Worm (Caenorhabditis elegans) whole organism, L4 larva: Measurements from ENCODE around the gene cest-4.

Experiments used
- F10B5.3 ChIP-seq: sonication (generic microtip); optimal IDR thresholded peaks from 2 replicates; lab custom pipeline; 2016; ENCODE audit warnings: mild to moderate bottlenecking, missing genetic modification characterization, missing compliant biosample characterization
- F26F4.8 ChIP-seq: fragments of 200-800 bp; sonication (Bioruptor generic); conservative IDR thresholded peaks from 2 replicates; pipeline ENCODE4 v1.3.6; 2022; ENCODE audit warnings: missing genetic modification characterization, missing compliant biosample characterization
- F37D6.2 ChIP-seq: sonication (generic microtip); optimal IDR thresholded peaks from 2 replicates; lab custom pipeline; 2016; ENCODE audit warnings: mild to moderate bottlenecking, missing genetic modification characterization, missing compliant biosample characterization
- F44E2.7 ChIP-seq: fragments of 200-800 bp; sonication (Bioruptor generic); IDR thresholded peaks from 2 replicates; pipeline ENCODE4 v2.1.2; 2022; ENCODE audit warnings: missing genetic modification characterization, missing compliant biosample characterization
- F49E8.2 ChIP-seq: sonication (generic microtip); optimal IDR thresholded peaks from 2 replicates; lab custom pipeline; 2016; ENCODE audit warnings: missing compliant biosample characterization, mild to moderate bottlenecking, missing genetic modification characterization, borderline replicate concordance
- Y75B8A.6 ChIP-seq: fragments of 200-800 bp; sonication (Bioruptor generic); IDR thresholded peaks from 2 replicates; pipeline ENCODE4 v1.3.6; 2022; ENCODE audit warnings: missing genetic modification reagents, missing genetic modification characterization, missing compliant biosample characterization
- ZK337.2 ChIP-seq: fragments of 200-800 bp; sonication (Bioruptor generic); IDR thresholded peaks from 2 replicates; pipeline ENCODE4 v1.3.6; 2022; ENCODE audit warnings: missing genetic modification reagents, missing genetic modification characterization, missing compliant biosample characterization
- ZK546.5 ChIP-seq, 2 experiments: sonication (generic microtip); optimal IDR thresholded peaks; 2 replicates each; lab custom pipeline; 2017; ENCODE audit warnings: missing biosample characterization in 2 of 2, missing genetic modification characterization in 2 of 2
- aha-1 ChIP-seq: fragments of 150-350 bp; peaks from one replicate; lab custom pipeline; 2014; ENCODE audit warnings: missing biosample characterization, missing genetic modification characterization
- ceh-20 ChIP-seq: fragments of 200-800 bp; sonication (Bioruptor generic); IDR thresholded peaks from 2 replicates; pipeline ENCODE4 v1.3.6; 2022; ENCODE audit warnings: missing genetic modification reagents, missing genetic modification characterization, missing compliant biosample characterization
- ceh-32 ChIP-seq: sonication (generic microtip); optimal IDR thresholded peaks from 2 replicates; lab custom pipeline; 2016; ENCODE audit warnings: mild to moderate bottlenecking, missing genetic modification characterization, missing compliant biosample characterization; ENCODE audit not compliant: poor library complexity
- ceh-62 ChIP-seq: sonication (generic microtip); optimal IDR thresholded peaks from 2 replicates; lab custom pipeline; 2017; ENCODE audit warnings: missing biosample characterization, missing genetic modification characterization
- ceh-82 ChIP-seq: sonication (generic microtip); optimal IDR thresholded peaks from 2 replicates; lab custom pipeline; 2017; ENCODE audit warnings: missing biosample characterization, missing genetic modification characterization
- ces-1 ChIP-seq: fragments of 150-350 bp; sonication (generic microtip); optimal IDR thresholded peaks from 4 replicates; lab custom pipeline; 2014; ENCODE audit warnings: missing biosample characterization, missing genetic modification reagents, missing genetic modification characterization
- cey-2 ChIP-seq: sonication (generic microtip); optimal IDR thresholded peaks from 3 replicates; lab custom pipeline; 2017; ENCODE audit warnings: missing genetic modification characterization, mild to moderate bottlenecking, missing compliant biosample characterization, antibody characterized with exemption, borderline replicate concordance; ENCODE audit not compliant: insufficient read depth
- daf-12 ChIP-seq: fragments of 150-350 bp; optimal IDR thresholded peaks from 2 replicates; lab custom pipeline; 2014; ENCODE audit warnings: missing biosample characterization, missing genetic modification reagents, missing genetic modification characterization
- daf-19 ChIP-seq: fragments of 200-800 bp; sonication (Bioruptor generic); conservative IDR thresholded peaks from 2 replicates; pipeline ENCODE4 v1.3.6; 2022; ENCODE audit warnings: missing genetic modification characterization, missing compliant biosample characterization
- dpl-1 ChIP-seq: fragments of 150-350 bp; optimal IDR thresholded peaks from 2 replicates; lab custom pipeline; 2014; ENCODE audit warnings: missing biosample characterization, missing genetic modification reagents, missing genetic modification characterization
- egl-27 ChIP-seq: sonication (generic microtip); optimal IDR thresholded peaks from 3 replicates; lab custom pipeline; 2017; ENCODE audit warnings: missing biosample characterization, missing genetic modification reagents, missing genetic modification characterization
- fkh-10 ChIP-seq: fragments of 150-350 bp; optimal IDR thresholded peaks from 2 replicates; lab custom pipeline; 2014; ENCODE audit warnings: missing biosample characterization, missing genetic modification reagents, missing genetic modification characterization
- hlh-11 ChIP-seq: fragments of 200-800 bp; sonication (Bioruptor generic); optimal IDR thresholded peaks from 2 replicates; lab custom pipeline; 2018; ENCODE audit warnings: mild to moderate bottlenecking, missing genetic modification characterization, missing compliant biosample characterization
- hlh-30 ChIP-seq: sonication (generic microtip); optimal IDR thresholded peaks from 2 replicates; lab custom pipeline; 2017; ENCODE audit warnings: antibody characterized with exemption, mild to moderate bottlenecking, missing genetic modification characterization, missing compliant biosample characterization; ENCODE audit not compliant: insufficient read depth
- hmg-1.1 ChIP-seq: fragments of 200-800 bp; sonication (Bioruptor generic); IDR thresholded peaks from 2 replicates; pipeline ENCODE4 v1.3.6; 2022; ENCODE audit warnings: missing genetic modification reagents, missing genetic modification characterization, missing compliant biosample characterization
- jun-1 ChIP-seq: fragments of 150-350 bp; optimal IDR thresholded peaks from 2 replicates; lab custom pipeline; 2014; ENCODE audit warnings: missing biosample characterization, missing genetic modification reagents, missing genetic modification characterization
- lim-7 ChIP-seq: fragments of 200-800 bp; sonication (Bioruptor generic); IDR thresholded peaks from 2 replicates; pipeline ENCODE4 v1.3.6; 2022; ENCODE audit warnings: missing genetic modification characterization, missing compliant biosample characterization
- lin-13 ChIP-seq: fragments of 150-350 bp; optimal IDR thresholded peaks from 2 replicates; lab custom pipeline; 2014; ENCODE audit warnings: missing biosample characterization, missing genetic modification reagents, missing genetic modification characterization
- lin-15B ChIP-seq: fragments of 150-350 bp; sonication (generic microtip); optimal IDR thresholded peaks from 3 replicates; lab custom pipeline; 2014; ENCODE audit warnings: missing biosample characterization, missing genetic modification characterization
- lin-39 ChIP-seq: fragments of 150-350 bp; optimal IDR thresholded peaks from 2 replicates; lab custom pipeline; 2014; ENCODE audit warnings: missing biosample characterization, missing genetic modification reagents, missing genetic modification characterization
- lir-3 ChIP-seq: sonication (generic microtip); optimal IDR thresholded peaks from 2 replicates; lab custom pipeline; 2016; ENCODE audit warnings: mild to moderate bottlenecking, missing genetic modification characterization, missing compliant biosample characterization
- madf-5 ChIP-seq, 2 experiments: fragments of 200-800 bp; sonication (Bioruptor generic); IDR thresholded peaks; 2 replicates each; pipeline ENCODE4 v1.3.6; 2022; ENCODE audit warnings: missing compliant biosample characterization in 2 of 2, missing genetic modification characterization in 2 of 2
- madf-9 ChIP-seq: fragments of 200-800 bp; sonication (Bioruptor generic); conservative IDR thresholded peaks from 2 replicates; pipeline ENCODE4 v1.3.6; 2022; ENCODE audit warnings: missing genetic modification reagents, missing genetic modification characterization, missing compliant biosample characterization
- mdt-29 ChIP-seq: fragments of 200-800 bp; sonication (Bioruptor generic); IDR thresholded peaks from 2 replicates; pipeline ENCODE4 v1.3.6; 2022; ENCODE audit warnings: missing genetic modification reagents, missing genetic modification characterization, missing compliant biosample characterization
- mes-2 ChIP-seq: sonication (generic microtip); optimal IDR thresholded peaks from 2 replicates; lab custom pipeline; 2016; ENCODE audit warnings: missing genotype, mild to moderate bottlenecking, missing genetic modification characterization, missing compliant biosample characterization; ENCODE audit not compliant: poor library complexity, severe bottlenecking
- mxl-2 ChIP-seq: fragments of 200-800 bp; sonication (Bioruptor generic); conservative IDR thresholded peaks from 2 replicates; pipeline ENCODE4 v1.3.6; 2022; ENCODE audit warnings: missing genetic modification reagents, missing genetic modification characterization, missing compliant biosample characterization
- nhr-10 ChIP-seq: fragments of 150-350 bp; optimal IDR thresholded peaks from 2 replicates; lab custom pipeline; 2014; ENCODE audit warnings: missing biosample characterization, missing genetic modification characterization
- nhr-102 ChIP-seq: sonication (generic microtip); optimal IDR thresholded peaks from 2 replicates; lab custom pipeline; 2016; ENCODE audit warnings: mild to moderate bottlenecking, missing genetic modification characterization, moderate library complexity, missing compliant biosample characterization
- nhr-42 ChIP-seq: fragments of 200-800 bp; sonication (Bioruptor generic); IDR thresholded peaks from 2 replicates; pipeline ENCODE4 v1.3.6; 2022; ENCODE audit warnings: missing genetic modification characterization, missing compliant biosample characterization
- php-3 ChIP-seq: fragments of 200-800 bp; sonication (Bioruptor generic); IDR thresholded peaks from 2 replicates; pipeline ENCODE4 v1.3.6; 2022; ENCODE audit warnings: missing genetic modification reagents, missing genetic modification characterization, missing compliant biosample characterization
- set-16 ChIP-seq: fragments of 200-800 bp; sonication (Bioruptor generic); IDR thresholded peaks from 2 replicates; pipeline ENCODE4 v1.3.6; 2022; ENCODE audit warnings: missing genetic modification reagents, missing genetic modification characterization, missing compliant biosample characterization
- skn-1 ChIP-seq: fragments of 150-350 bp; optimal IDR thresholded peaks from 2 replicates; lab custom pipeline; 2014; ENCODE audit warnings: missing biosample characterization, missing genetic modification characterization
- snpc-1.2 ChIP-seq: fragments of 200-800 bp; sonication (Bioruptor generic); IDR thresholded peaks from 2 replicates; pipeline ENCODE4 v1.3.6; 2022; ENCODE audit warnings: missing genetic modification reagents, missing genetic modification characterization, missing compliant biosample characterization
- spr-3 ChIP-seq: fragments of 200-800 bp; sonication (Bioruptor generic); optimal IDR thresholded peaks from 2 replicates; lab custom pipeline; 2018; ENCODE audit warnings: mild to moderate bottlenecking, missing genetic modification characterization, missing compliant biosample characterization
- unc-130 ChIP-seq: sonication (generic microtip); optimal IDR thresholded peaks from 2 replicates; lab custom pipeline; 2016; ENCODE audit warnings: missing genetic modification reagents, missing genetic modification characterization, missing compliant biosample characterization
- zfp-3 ChIP-seq: fragments of 200-800 bp; sonication (Bioruptor generic); conservative IDR thresholded peaks from 2 replicates; pipeline ENCODE4 v1.3.6; 2022; ENCODE audit warnings: missing genetic modification reagents, missing genetic modification characterization, missing compliant biosample characterization
- ztf-11 ChIP-seq: fragments of 150-350 bp; optimal IDR thresholded peaks from 2 replicates; lab custom pipeline; 2014; ENCODE audit warnings: missing biosample characterization, missing genetic modification characterization

cest-4 gene

ce11 chrIV:6839091-6839522 lies 37.0 kb upstream of the cest-4 start (continued):
- TF ChIP-seq nhr-10 (tag; lab: Kevin White, UChicago): no peak
- TF ChIP-seq madf-9 (GFP tag; lab: Robert Waterston, UW): no peak
- no peak for TF ChIP-seq ztf-11 (tag; lab: Kevin White, UChicago)
- no peak for TF ChIP-seq cey-2 (tag; lab: Kevin White, UChicago)
- TF ChIP-seq php-3: peak; percentile 70
- no peak for TF ChIP-seq Y75B8A.6
- peak; percentile 51 for TF ChIP-seq F37D6.2 (tag; lab: Kevin White, UChicago)
- no peak for TF ChIP-seq egl-27
- no peak for TF ChIP-seq lir-3
- no peak for TF ChIP-seq zfp-3 (GFP tag; lab: Robert Waterston, UW)
- no peak for TF ChIP-seq madf-5 (GFP tag; IDR thresholded peaks at IDR 0.05; lab: Robert Waterston, UW)
- no peak for TF ChIP-seq jun-1 (tag; lab: Kevin White, UChicago)
- TF ChIP-seq set-16 (GFP tag; lab: Robert Waterston, UW): no peak
- no peak for TF ChIP-seq skn-1 (tag; lab: Kevin White, UChicago)
- no peak for TF ChIP-seq ceh-62 (tag; lab: Kevin White, UChicago)
- TF ChIP-seq F49E8.2: no peak
- no peak for TF ChIP-seq lin-39 (tag; lab: Kevin White, UChicago)
- TF ChIP-seq F10B5.3 (tag; lab: Kevin White, UChicago): peak; percentile 38
- TF ChIP-seq lin-15B (tag; lab: Kevin White, UChicago): no peak
- no peak for TF ChIP-seq snpc-1.2
- no peak for TF ChIP-seq ZK546.5 (tag; optimal IDR thresholded peaks at IDR 0.05; lab: Kevin White, UChicago)
- no peak for TF ChIP-seq F26F4.8 (GFP tag; lab: Robert Waterston, UW)
- TF ChIP-seq dpl-1 (GFP tag; lab: Kevin White, UChicago): peak; percentile 28
- TF ChIP-seq mxl-2 (GFP tag; lab: Robert Waterston, UW): no peak
- no peak for TF ChIP-seq ceh-32 (tag; lab: Kevin White, UChicago)
- peak; percentile 71 for TF ChIP-seq nhr-102 (tag; lab: Kevin White, UChicago)
- peak; percentile 96 for TF ChIP-seq hlh-11
- no peak for TF ChIP-seq daf-19
- peak; percentile 98 for TF ChIP-seq ZK337.2 (GFP tag; lab: Robert Waterston, UW)
- no peak for TF ChIP-seq lim-7 (GFP tag; lab: Robert Waterston, UW)
- peak; percentile 33 for TF ChIP-seq fkh-10 (GFP tag; lab: Kevin White, UChicago)
- no peak for TF ChIP-seq spr-3
- TF ChIP-seq daf-12 (tag; lab: Kevin White, UChicago): no peak

DNA sequence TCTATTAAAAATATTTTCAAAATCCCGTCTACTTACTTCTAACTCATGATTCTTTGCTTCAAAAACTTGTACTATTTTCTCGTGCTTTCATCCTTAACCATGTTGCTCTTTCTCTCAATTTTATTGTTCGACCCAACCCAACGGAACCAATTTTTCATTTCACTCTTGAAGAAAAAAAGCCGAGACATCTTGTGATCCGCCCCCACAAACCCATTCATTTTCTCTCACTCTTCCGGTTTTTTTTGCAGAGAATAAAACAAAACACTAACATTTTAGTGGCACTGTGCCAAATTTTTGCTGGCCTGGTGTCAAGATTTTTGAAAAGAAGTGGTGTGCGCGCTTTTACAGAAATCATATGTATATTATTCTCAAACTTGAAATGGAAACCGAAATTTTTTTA lies 34.6 kb upstream of the cest-4 start:
- TF ChIP-seq zfp-3 (GFP tag; lab: Robert Waterston, UW) (no peak), mes-2 (tag; lab: Kevin White, UChicago) (no peak), ceh-82 (tag; lab: Kevin White, UChicago) (no peak), dpl-1 (GFP tag; lab: Kevin White, UChicago) (no peak), hlh-30 (tag; lab: Kevin White, UChicago) (peak; percentile 35), hmg-1.1 (GFP tag; lab: Robert Waterston, UW) (no peak), nhr-42 (GFP tag; lab: Robert Waterston, UW) (no peak), unc-130 (no peak), mdt-29 (no peak), lir-3 (no peak), ces-1 (GFP tag; lab: Kevin White, UChicago) (no peak), aha-1 (peak; percentile 92), F44E2.7 (GFP tag; lab: Robert Waterston, UW) (no peak), lin-13 (GFP tag; lab: Kevin White, UChicago) (no peak), ceh-20 (GFP tag; lab: Robert Waterston, UW) (0 out of 2 replicates have a peak, but pooled peaks have one; percentile 43), snpc-1.2 (no peak)
